Fruit fly (Drosophila melanogaster) Kc167 (cell line): Measurements from ENCODE around the gene Sse.

ENCODE experiments used
- insv ChIP-seq: fragments of >200 bp; optimal IDR thresholded peaks from 3 replicates; lab custom pipeline; 2018; ENCODE audit warnings: missing external identifiers
- psq ChIP-seq: fragments of >200 bp; optimal IDR thresholded peaks from 2 replicates; lab custom pipeline; 2017; ENCODE audit warnings: missing external identifiers

DNA sequence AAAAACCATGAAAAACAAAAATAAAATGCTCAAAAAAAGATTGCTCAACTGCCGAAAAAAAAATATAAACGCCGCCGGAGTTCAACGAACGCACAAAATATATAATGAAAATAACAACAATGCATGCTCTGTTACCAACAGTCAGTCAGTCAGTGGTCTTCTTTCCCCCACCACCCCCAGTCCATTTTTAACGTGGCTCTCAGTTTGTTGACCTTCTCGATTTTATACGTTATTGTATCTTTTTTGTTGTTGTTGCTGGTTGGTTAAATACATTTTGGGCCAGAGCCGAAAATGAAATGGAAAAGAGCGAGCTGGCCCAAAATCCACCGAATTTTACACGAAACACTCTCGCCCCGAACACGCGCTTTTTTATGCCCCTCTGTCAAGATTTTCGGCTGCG lies 40.1 kb downstream of the Sse start:
- no peak for TF ChIP-seq insv (lab: Kevin White, UChicago)
- no peak for TF ChIP-seq psq (lab: Kevin White, UChicago)
